Fruit fly (Drosophila melanogaster): ENCODE measurements around the gene Mhcl.

Gene Mhcl

dm6 chr3R:16097661-16098329 lies 766 bp downstream of the Mhcl start:
- TF ChIP-seq h (GFP tag; optimal IDR thresholded peaks at IDR 0.05) (peak; percentile 99), pan (optimal IDR thresholded peaks at IDR 0.05) (no peak), psq (GFP tag; optimal IDR thresholded peaks at IDR 0.05) (peak; percentile 96), tai (GFP tag; optimal IDR thresholded peaks at IDR 0.05) (no peak), rgr (GFP tag; optimal IDR thresholded peaks at IDR 0.05) (peak; percentile 99), fru (GFP tag; optimal IDR thresholded peaks at IDR 0.05) (peak; percentile 99), N (GFP tag; optimal IDR thresholded peaks at IDR 0.05) (no peak), Hr83 (GFP tag; optimal IDR thresholded peaks at IDR 0.05; ENCODE audit: poor library complexity, severe bottlenecking) (peak; percentile 79), foxo (GFP tag; optimal IDR thresholded peaks at IDR 0.05) (peak; percentile 88 to 99), OdsH (GFP tag; optimal IDR thresholded peaks at IDR 0.05) (peak; percentile 99), CG32264 (GFP tag; optimal IDR thresholded peaks at IDR 0.05) (peak; percentile 96), jim (GFP tag; optimal IDR thresholded peaks at IDR 0.05) (peak; percentile 69), Myc (optimal IDR thresholded peaks at IDR 0.05) (no peak), Dfd (GFP tag; optimal IDR thresholded peaks at IDR 0.05) (no peak), Abd-B (GFP tag; optimal IDR thresholded peaks at IDR 0.05) (no peak), br (GFP tag; optimal IDR thresholded peaks at IDR 0.05) (peak; percentile 99), dmrt93B (GFP tag; optimal IDR thresholded peaks at IDR 0.05) (peak; percentile 98), dl (GFP tag; optimal IDR thresholded peaks at IDR 0.05; ENCODE audit: insufficient read depth in 1 of 2, partially characterized antibody in 2 of 2) (no peak), GATAd (GFP tag; optimal IDR thresholded peaks at IDR 0.05) (peak; percentile 93), Hnf4 (GFP tag; optimal IDR thresholded peaks at IDR 0.05) (peak; percentile 98), Sp1 (GFP tag; optimal IDR thresholded peaks at IDR 0.05) (peak; percentile 97), lola (GFP tag; optimal IDR thresholded peaks at IDR 0.05) (no peak), HLH106 (tag; optimal IDR thresholded peaks at IDR 0.05) (peak; percentile 99), Hr78 (GFP tag; optimal IDR thresholded peaks at IDR 0.05) (no peak), CrebA (GFP tag; optimal IDR thresholded peaks at IDR 0.05; ENCODE audit: borderline replicate concordance) (peak; percentile 72), ey (GFP tag; optimal IDR thresholded peaks at IDR 0.05) (peak; percentile 99), sage (GFP tag; optimal IDR thresholded peaks at IDR 0.05) (peak; percentile 96), Mio (GFP tag; optimal IDR thresholded peaks at IDR 0.05) (peak; percentile 86), Jra (GFP tag; optimal IDR thresholded peaks at IDR 0.05) (peak; percentile 95), dsf (GFP tag; optimal IDR thresholded peaks at IDR 0.05; ENCODE audit: borderline replicate concordance) (peak; percentile 89), woc (GFP tag; optimal IDR thresholded peaks at IDR 0.05) (peak; percentile 97), CG9705 (GFP tag; optimal IDR thresholded peaks at IDR 0.05) (peak; percentile 95), sv (GFP tag; optimal IDR thresholded peaks at IDR 0.05) (peak; percentile 9), brk (GFP tag; optimal IDR thresholded peaks at IDR 0.05) (no peak), Vsx2 (GFP tag; optimal IDR thresholded peaks at IDR 0.05; ENCODE audit: partially characterized antibody) (no peak), Rel (GFP tag; optimal IDR thresholded peaks at IDR 0.05) (peak; percentile 82), Rel (tag; optimal IDR thresholded peaks at IDR 0.05) (peak; percentile 87), usp (GFP tag; optimal IDR thresholded peaks at IDR 0.05) (no peak), Dif (GFP tag; optimal IDR thresholded peaks at IDR 0.05; ENCODE audit: partially characterized antibody) (no peak)

DNA sequence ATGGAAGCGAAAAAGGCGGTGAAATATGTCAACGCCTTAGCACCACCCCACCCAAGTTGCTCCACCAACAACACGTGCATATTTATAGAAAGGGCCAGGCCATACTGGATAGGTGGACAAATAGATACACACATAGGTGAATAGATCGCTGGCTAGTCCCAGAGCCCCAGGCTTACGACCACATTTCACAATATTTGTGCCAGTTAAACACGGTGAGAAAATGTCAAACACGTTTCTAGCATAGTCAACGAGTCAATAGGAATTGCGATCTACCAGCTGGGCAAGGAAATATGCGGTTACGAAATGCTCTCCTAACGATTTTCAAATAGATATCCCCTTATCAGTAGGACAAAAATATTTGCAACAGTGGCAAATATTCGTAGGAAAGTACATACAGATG lies 3.6 kb downstream of the Mhcl start:
- TF ChIP-seq Dfd (GFP tag; optimal IDR thresholded peaks at IDR 0.05) (no peak), Sp1 (GFP tag; optimal IDR thresholded peaks at IDR 0.05) (no peak), Vsx2 (GFP tag; optimal IDR thresholded peaks at IDR 0.05; ENCODE audit: partially characterized antibody) (no peak), usp (GFP tag; optimal IDR thresholded peaks at IDR 0.05) (no peak)

Measured in whole organism, wandering third instar larva.